Worm (Caenorhabditis elegans): ENCODE data around the gene lipl-5.

- TF ChIP-seq snpc-4 (tag; optimal IDR thresholded peaks at IDR 0.05) (no peak), unc-39 (tag; optimal IDR thresholded peaks at IDR 0.05) (no peak)
Measured at ce11 chrV:385488-385887, at the start of gene lipl-5.

Data from whole organism, L3 larva.